Fruit fly (Drosophila melanogaster): ENCODE data around the gene CG43342.

The CG43342 gene

DNA sequence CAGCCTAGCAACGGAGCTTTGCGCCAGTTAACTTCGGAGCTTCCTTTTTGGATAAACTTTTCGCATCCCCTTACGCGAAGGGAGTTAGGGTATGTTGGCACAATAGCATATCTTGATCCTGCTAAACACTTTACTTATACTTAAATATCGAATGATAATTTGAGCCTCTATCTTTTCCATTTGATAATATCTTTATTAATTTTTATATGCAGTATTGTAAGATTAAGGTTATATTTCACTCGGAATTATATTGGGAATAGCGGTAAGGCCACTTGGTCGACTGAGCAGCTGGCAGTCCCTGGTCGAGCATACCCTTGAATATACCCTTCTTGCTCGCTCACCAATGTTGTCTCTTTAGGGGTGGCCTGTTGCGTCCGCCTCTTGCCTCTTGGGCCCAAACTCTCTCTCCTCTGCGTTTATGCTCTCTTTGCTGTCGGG is 12.3 kb upstream of the CG43342 start (continued):
- TF ChIP-seq yki (optimal IDR thresholded peaks at IDR 0.05) (peak; percentile 4), Bteb2 (GFP tag; optimal IDR thresholded peaks at IDR 0.05) (no peak), CG18476 (GFP tag; optimal IDR thresholded peaks at IDR 0.05) (peak; percentile 26), Xrp1 (GFP tag; IDR thresholded peaks at IDR 0.05) (no peak; the same call in 1 of the 2 replicates), tll (GFP tag; optimal IDR thresholded peaks at IDR 0.05) (no peak), btn (GFP tag; optimal IDR thresholded peaks at IDR 0.05) (no peak), CG4707 (GFP tag; optimal IDR thresholded peaks at IDR 0.05) (no peak), gro (GFP tag; optimal IDR thresholded peaks at IDR 0.05) (no peak), CG10209 (GFP tag; optimal IDR thresholded peaks at IDR 0.05) (peak; percentile 64), otp (GFP tag; IDR thresholded peaks at IDR 0.05) (peak; percentile 69; the same call in 2 of the 3 replicates), slp2 (GFP tag; optimal IDR thresholded peaks at IDR 0.05) (no peak), so (GFP tag; IDR thresholded peaks at IDR 0.05) (peak; percentile 77; the same call in 2 of the 3 replicates), CG5245 (GFP tag; optimal IDR thresholded peaks at IDR 0.05) (peak; percentile 32), org-1 (GFP tag; optimal IDR thresholded peaks at IDR 0.05) (peak; percentile 61), z (GFP tag; IDR thresholded peaks at IDR 0.05) (no peak), cg (GFP tag; optimal IDR thresholded peaks at IDR 0.05) (no peak), bab2 (GFP tag; optimal IDR thresholded peaks at IDR 0.05) (no peak), CG11247 (GFP tag; IDR thresholded peaks at IDR 0.05) (peak; percentile 54; the same call in 1 of the 2 replicates), crol (GFP tag; IDR thresholded peaks at IDR 0.05) (no peak), CG1024 (GFP tag; IDR thresholded peaks at IDR 0.05) (peak; percentile 49), Ptx1 (GFP tag; IDR thresholded peaks at IDR 0.05) (peak; percentile 82), CG12104 (GFP tag; optimal IDR thresholded peaks at IDR 0.05) (peak; percentile 40), tio (GFP tag; optimal IDR thresholded peaks at IDR 0.05) (peak; percentile 57), lov (optimal IDR thresholded peaks at IDR 0.05) (no peak), lov (GFP tag; IDR thresholded peaks at IDR 0.05) (no peak), ase (GFP tag; IDR thresholded peaks at IDR 0.05) (0 out of 3 replicates have a peak, but pooled peaks have one; percentile 40), h (optimal IDR thresholded peaks at IDR 0.05) (no peak), CG17186 (GFP tag; optimal IDR thresholded peaks at IDR 0.05) (no peak), CG1647 (GFP tag; optimal IDR thresholded peaks at IDR 0.05) (peak; percentile 24), luna (GFP tag; optimal IDR thresholded peaks at IDR 0.05) (no peak), pros (GFP tag; optimal IDR thresholded peaks at IDR 0.05) (no peak), usp (GFP tag; optimal IDR thresholded peaks at IDR 0.05) (no peak), al (GFP tag; IDR thresholded peaks at IDR 0.05) (peak; percentile 60; the same call in 1 of the 2 replicates), ap (GFP tag; IDR thresholded peaks at IDR 0.05) (peak; percentile 61; the same call in 1 of the 2 replicates), H2.0 (GFP tag; IDR thresholded peaks at IDR 0.05) (peak; percentile 83), gt (GFP tag; IDR thresholded peaks at IDR 0.05) (0 out of 2 replicates have a peak, but pooled peaks have one; percentile 39), CG17912 (GFP tag; optimal IDR thresholded peaks at IDR 0.05) (no peak), CG6765 (GFP tag; optimal IDR thresholded peaks at IDR 0.05) (no peak), CG10321 (GFP tag; IDR thresholded peaks at IDR 0.05) (peak; percentile 7; the same call in 1 of the 2 replicates), CG2202 (tag; optimal IDR thresholded peaks at IDR 0.05) (no peak), toy (GFP tag; IDR thresholded peaks at IDR 0.05) (0 out of 2 replicates have a peak, but pooled peaks have one; percentile 51), HLH54F (GFP tag; optimal IDR thresholded peaks at IDR 0.05) (peak; percentile 8), B-H2 (GFP tag; optimal IDR thresholded peaks at IDR 0.05) (peak; percentile 36), Dbx (GFP tag; IDR thresholded peaks at IDR 0.05) (peak; percentile 82), dmrt11E (tag; optimal IDR thresholded peaks at IDR 0.05) (peak; percentile 13), ato (GFP tag; IDR thresholded peaks at IDR 0.05; ENCODE audit: partially characterized antibody) (no peak), nerfin-1 (tag; optimal IDR thresholded peaks at IDR 0.05) (no peak), CG3281 (GFP tag; optimal IDR thresholded peaks at IDR 0.05) (peak; percentile 69), CTCF (GFP tag; optimal IDR thresholded peaks at IDR 0.05) (no peak), Oaz (GFP tag; IDR thresholded peaks at IDR 0.05) (0 out of 2 replicates have a peak, but pooled peaks have one; percentile 60), Max (GFP tag; optimal IDR thresholded peaks at IDR 0.05) (no peak), CG8089 (GFP tag; optimal IDR thresholded peaks at IDR 0.05) (no peak), CG4360 (GFP tag; IDR thresholded peaks at IDR 0.05) (no peak; the same call in 1 of the 2 replicates)
